Worm (Caenorhabditis elegans): Measurements from ENCODE around the gene R10D12.7.

- TF ChIP-seq jun-1 (tag; optimal IDR thresholded peaks at IDR 0.05) (no peak), tbx-2 (tag; optimal IDR thresholded peaks at IDR 0.05) (no peak), nhr-76 (tag; optimal IDR thresholded peaks at IDR 0.05) (no peak), lir-3 (tag; optimal IDR thresholded peaks at IDR 0.05; ENCODE audit: poor library complexity) (no peak), lsy-2 (tag; optimal IDR thresholded peaks at IDR 0.05) (no peak), efl-1 (optimal IDR thresholded peaks at IDR 0.05) (no peak), efl-1 (GFP tag; optimal IDR thresholded peaks at IDR 0.05 in 1 of 2) (no peak)
Observed at ce11 chrV:13902495-13902894, 47.4 kb upstream of the R10D12.7 start, which contains the start of gene C06B3.1.

All from whole organism, L1 larva.